Fruit fly (Drosophila melanogaster) whole organism, embryonic: ENCODE results near the gene fbl.
A peak's percentile ranks its signal among the peaks of the same experiment; 100 is the strongest.

Experiments
- CG10274 ChIP-seq: fragments of 200-800 bp; sonication (Bioruptor generic); optimal IDR thresholded peaks from 3 replicates; lab custom pipeline; 2017; ENCODE audit warnings: missing biosample characterization, mild to moderate bottlenecking, missing genetic modification characterization
- CG10565 ChIP-seq: fragments of 200-800 bp; sonication (Bioruptor generic); optimal IDR thresholded peaks from 3 replicates; lab custom pipeline; 2016; ENCODE audit warnings: missing biosample characterization, mild to moderate bottlenecking, missing genetic modification characterization
- CG11398 ChIP-seq: fragments of 200-800 bp; sonication (Bioruptor generic); optimal IDR thresholded peaks from 2 replicates; lab custom pipeline; 2016; ENCODE audit warnings: missing biosample characterization, missing genetic modification characterization
- CG12104 ChIP-seq: fragments of 200-800 bp; sonication (Bioruptor generic); optimal IDR thresholded peaks from 3 replicates; lab custom pipeline; 2016; ENCODE audit warnings: missing biosample characterization, missing genetic modification characterization
- CG16813 ChIP-seq: fragments of 200-800 bp; sonication (Bioruptor generic); IDR thresholded peaks from 3 replicates; pipeline ENCODE4 v1.3.6; 2022; ENCODE audit warnings: missing biosample characterization, missing genetic modification characterization; ENCODE audit not compliant: partially characterized antibody
- CG16815 ChIP-seq: fragments of 200-800 bp; sonication (Bioruptor generic); optimal IDR thresholded peaks from 3 replicates; lab custom pipeline; 2017; ENCODE audit warnings: missing biosample characterization, mild to moderate bottlenecking, missing genetic modification characterization
- CG18262 ChIP-seq: fragments of 200-800 bp; optimal IDR thresholded peaks from 3 replicates; lab custom pipeline; 2019; ENCODE audit warnings: missing biosample characterization, mild to moderate bottlenecking, missing genetic modification characterization, moderate library complexity
- CG2199 ChIP-seq: fragments of 200-800 bp; sonication (Bioruptor generic); IDR thresholded peaks from 3 replicates; pipeline ENCODE4 v1.3.6; 2022; ENCODE audit warnings: missing biosample characterization, missing genetic modification characterization
- CG4424 ChIP-seq: fragments of 200-800 bp; sonication (Bioruptor generic); optimal IDR thresholded peaks from 3 replicates; lab custom pipeline; 2016; ENCODE audit warnings: missing biosample characterization, missing genetic modification characterization
- CG4854 ChIP-seq: fragments of 200-800 bp; sonication (Bioruptor generic); optimal IDR thresholded peaks from 2 replicates; lab custom pipeline; 2016; ENCODE audit warnings: missing biosample characterization, missing genetic modification characterization, inconsistent platforms
- CG6272 ChIP-seq: fragments of 200-800 bp; sonication (Bioruptor generic); IDR thresholded peaks from 2 replicates; pipeline ENCODE4 v1.3.6; 2022; ENCODE audit warnings: missing biosample characterization, missing genetic modification characterization
- CG7745 ChIP-seq: fragments of 200-800 bp; sonication (Bioruptor generic); optimal IDR thresholded peaks from 2 replicates; lab custom pipeline; 2018; ENCODE audit warnings: missing biosample characterization, mild to moderate bottlenecking, missing genetic modification characterization, moderate library complexity
- CG8944 ChIP-seq: fragments of 200-800 bp; sonication (Bioruptor generic); optimal IDR thresholded peaks from 3 replicates; lab custom pipeline; 2016; ENCODE audit warnings: missing biosample characterization, missing genetic modification characterization
- CkIIα-i1 ChIP-seq: fragments of 200-800 bp; sonication (Bioruptor generic); IDR thresholded peaks from 2 replicates; pipeline ENCODE4 v1.3.6; 2022; ENCODE audit warnings: missing biosample characterization, missing genetic modification characterization
- CrebB ChIP-seq: fragments of 200-800 bp; sonication (Bioruptor generic); optimal IDR thresholded peaks from 3 replicates; lab custom pipeline; 2018; ENCODE audit warnings: missing biosample characterization, mild to moderate bottlenecking, missing genetic modification characterization
- Dbx ChIP-seq: fragments of 200-800 bp; sonication (Bioruptor generic); IDR thresholded peaks from 3 replicates; pipeline ENCODE4 v1.3.6; 2022; ENCODE audit warnings: missing biosample characterization, missing genetic modification characterization
- Dfd ChIP-seq, 2 experiments: fragments of >200 bp; optimal IDR thresholded peaks; 2 replicates each; lab custom pipeline; 2017; ENCODE audit warnings: missing biosample characterization in 2 of 2, missing genetic modification characterization in 2 of 2
- Gsc ChIP-seq: fragments of 200-800 bp; sonication (Bioruptor generic); IDR thresholded peaks from 2 replicates; pipeline ENCODE4 v1.3.6; 2022; ENCODE audit warnings: missing biosample characterization, missing genetic modification characterization
- Hmx ChIP-seq: fragments of 200-800 bp; sonication (Bioruptor generic); optimal IDR thresholded peaks from 2 replicates; lab custom pipeline; 2016; ENCODE audit warnings: missing biosample characterization, missing genetic modification characterization
- MESR4 ChIP-seq: fragments of 200-800 bp; sonication (Bioruptor generic); optimal IDR thresholded peaks from 2 replicates; lab custom pipeline; 2018; ENCODE audit warnings: missing biosample characterization, mild to moderate bottlenecking, missing genetic modification characterization, moderate library complexity
- MTF-1 ChIP-seq: fragments of 200-800 bp; sonication (Bioruptor generic); optimal IDR thresholded peaks from 2 replicates; lab custom pipeline; 2018; ENCODE audit warnings: missing biosample characterization, mild to moderate bottlenecking, missing genetic modification characterization, borderline replicate concordance
- Mes4 ChIP-seq: fragments of 200-800 bp; sonication (Bioruptor generic); optimal IDR thresholded peaks from 2 replicates; lab custom pipeline; 2016; ENCODE audit warnings: missing biosample characterization, missing genetic modification characterization
- NfI ChIP-seq: fragments of 200-800 bp; sonication (Bioruptor generic); optimal IDR thresholded peaks from 3 replicates; lab custom pipeline; 2018; ENCODE audit warnings: missing biosample characterization, mild to moderate bottlenecking, missing genetic modification characterization, moderate library complexity
- Ravus ChIP-seq: fragments of 200-800 bp; sonication (Bioruptor generic); IDR thresholded peaks from 2 replicates; pipeline ENCODE4 v1.3.6; 2022; ENCODE audit warnings: missing biosample characterization, missing genetic modification characterization
- Usf ChIP-seq: fragments of 200-800 bp; sonication (Bioruptor generic); optimal IDR thresholded peaks from 2 replicates; lab custom pipeline; 2017; ENCODE audit warnings: missing genotype, missing biosample characterization, missing genetic modification characterization
- ap ChIP-seq: fragments of 200-800 bp; sonication (Bioruptor generic); IDR thresholded peaks from 2 replicates; pipeline ENCODE4 v1.3.6; 2022; ENCODE audit warnings: missing biosample characterization, missing genetic modification characterization
- chif ChIP-seq, 2 experiments: fragments of 200-800 bp; sonication (Bioruptor generic); optimal IDR thresholded peaks; 3 replicates each; lab custom pipeline; 2016; ENCODE audit warnings: missing biosample characterization in 2 of 2, missing genetic modification characterization in 2 of 2
- chinmo ChIP-seq: fragments of 200-800 bp; sonication (Bioruptor generic); IDR thresholded peaks from 4 replicates; pipeline ENCODE4 v1.3.6; 2022; ENCODE audit warnings: missing biosample characterization, missing genetic modification characterization; ENCODE audit not compliant: partially characterized antibody
- croc ChIP-seq: fragments of 200-800 bp; sonication (Bioruptor generic); conservative IDR thresholded peaks from 3 replicates; pipeline ENCODE4 v1.3.6; 2022; ENCODE audit warnings: missing biosample characterization, missing genetic modification characterization
- dan ChIP-seq: fragments of 200-800 bp; sonication (Bioruptor generic); IDR thresholded peaks from 2 replicates; pipeline ENCODE4 v1.3.6; 2022; ENCODE audit warnings: missing biosample characterization, missing genetic modification characterization
- dysf ChIP-seq: fragments of 200-800 bp; sonication (Bioruptor generic); IDR thresholded peaks from 3 replicates; pipeline ENCODE4 v1.3.6; 2022; ENCODE audit warnings: missing biosample characterization, missing genetic modification characterization
- fd96Cb ChIP-seq: fragments of 200-800 bp; sonication (Bioruptor generic); optimal IDR thresholded peaks from 2 replicates; lab custom pipeline; 2018; ENCODE audit warnings: missing biosample characterization, mild to moderate bottlenecking, missing genetic modification characterization, moderate library complexity
- gfzf ChIP-seq: fragments of 200-800 bp; sonication (Bioruptor generic); optimal IDR thresholded peaks from 2 replicates; lab custom pipeline; 2016; ENCODE audit warnings: missing biosample characterization, mild to moderate bottlenecking, missing genetic modification characterization, moderate library complexity
- hkb ChIP-seq, 2 experiments: fragments of 200-800 bp in 1 of 2; fragments of >200 bp in 1 of 2; sonication (Bioruptor generic) in 1 of 2; IDR thresholded peaks in 1 of 2; optimal IDR thresholded peaks in 1 of 2; 2 replicates each; pipeline versions ENCODE4 v1.3.6 to Lab custom; 2017 to 2022; ENCODE audit warnings: missing biosample characterization in 1 of 2, missing genetic modification characterization in 1 of 2
- inv ChIP-seq: fragments of 200-800 bp; sonication (Bioruptor generic); IDR thresholded peaks from 2 replicates; pipeline ENCODE4 v1.3.6; 2022; ENCODE audit warnings: missing biosample characterization, missing genetic modification characterization; ENCODE audit not compliant: partially characterized antibody
- klu ChIP-seq: fragments of 200-800 bp; sonication (Bioruptor generic); IDR thresholded peaks from 2 replicates; pipeline ENCODE4 v1.3.6; 2022; ENCODE audit warnings: missing biosample characterization, missing genetic modification characterization
- lov ChIP-seq, 2 experiments: fragments of 200-800 bp in 1 of 2; fragments of >200 bp in 1 of 2; sonication (Bioruptor generic) in 1 of 2; IDR thresholded peaks in 1 of 2; optimal IDR thresholded peaks in 1 of 2; 2 replicates in 1 of 2; 3 replicates in 1 of 2; pipeline versions ENCODE4 v1.3.6 to Lab custom; 2017 to 2022; ENCODE audit warnings: missing biosample characterization in 1 of 2, missing genetic modification characterization in 1 of 2
- maf-S ChIP-seq: fragments of 200-800 bp; sonication (Bioruptor generic); optimal IDR thresholded peaks from 2 replicates; lab custom pipeline; 2016; ENCODE audit warnings: missing biosample characterization, missing genetic modification characterization
- odd ChIP-seq: fragments of 200-800 bp; sonication (Bioruptor generic); optimal IDR thresholded peaks from 2 replicates; lab custom pipeline; 2017; ENCODE audit warnings: missing biosample characterization, mild to moderate bottlenecking, missing genetic modification characterization
- rib ChIP-seq: fragments of 200-800 bp; sonication (Bioruptor generic); IDR thresholded peaks from 2 replicates; pipeline ENCODE4 v1.3.6; 2022; ENCODE audit warnings: missing biosample characterization, missing genetic modification characterization
- ro ChIP-seq: fragments of 200-800 bp; sonication (Bioruptor generic); IDR thresholded peaks from 2 replicates; pipeline ENCODE4 v1.3.6; 2022; ENCODE audit warnings: missing biosample characterization, missing genetic modification characterization
- sens ChIP-seq: fragments of 200-800 bp; sonication (Bioruptor generic); peaks from one replicate; lab custom pipeline; 2016; ENCODE audit warnings: missing biosample characterization, missing genetic modification characterization
- sisA ChIP-seq: fragments of 200-800 bp; sonication (Bioruptor generic); IDR thresholded peaks from 2 replicates; pipeline ENCODE4 v1.3.6; 2022; ENCODE audit warnings: missing biosample characterization, missing genetic modification characterization
- vfl ChIP-seq: fragments of 200-800 bp; sonication (Bioruptor generic); optimal IDR thresholded peaks from 2 replicates; lab custom pipeline; 2016; ENCODE audit warnings: missing biosample characterization, missing genetic modification characterization
- wdn ChIP-seq: fragments of 200-800 bp; sonication (Bioruptor generic); IDR thresholded peaks from 2 replicates; pipeline ENCODE4 v1.3.6; 2022; ENCODE audit warnings: missing biosample characterization, missing genetic modification characterization
- wek ChIP-seq: fragments of 200-800 bp; sonication (Bioruptor generic); optimal IDR thresholded peaks from 3 replicates; lab custom pipeline; 2018; ENCODE audit warnings: missing biosample characterization, mild to moderate bottlenecking, missing genetic modification characterization, moderate library complexity
- zen2 ChIP-seq: fragments of 200-800 bp; sonication (Bioruptor generic); IDR thresholded peaks from 3 replicates; pipeline ENCODE4 v1.3.6; 2022; ENCODE audit warnings: missing biosample characterization, missing genetic modification characterization; ENCODE audit not compliant: partially characterized antibody

The fbl gene

dm6 chr3L:20398243-20399222 lies 14.3 kb downstream of the fbl start (continued):
- no peak for TF ChIP-seq MTF-1 (GFP tag; lab: Kevin White, UChicago)
- peak; percentile 53 for TF ChIP-seq CG6272 (GFP tag; lab: Robert Waterston, UW)
- peak; percentile 44 for TF ChIP-seq Ravus (GFP tag; lab: Robert Waterston, UW)
- peak; percentile 61; the same call in 2 of the 3 replicates for TF ChIP-seq Dbx (GFP tag; lab: Robert Waterston, UW)
- TF ChIP-seq wdn, result 0 out of 2 replicates have a peak, but pooled peaks have one; percentile 21
- TF ChIP-seq CG2199 (GFP tag; lab: Robert Waterston, UW), result no peak; the same call in 2 of the 3 replicates
- peak; percentile 36; the same call in 2 of the 3 replicates for TF ChIP-seq croc (GFP tag; lab: Robert Waterston, UW)
- TF ChIP-seq ap, result peak; percentile 50
- peak; percentile 88 for TF ChIP-seq chinmo
- peak; percentile 56 to 72 for TF ChIP-seq chif (GFP tag; optimal IDR thresholded peaks at IDR 0.05; lab: Kevin White, UChicago)
- no peak for TF ChIP-seq hkb (optimal IDR thresholded peaks at IDR 0.05; lab: Kevin White, UChicago)
- TF ChIP-seq hkb (GFP tag; IDR thresholded peaks at IDR 0.05; lab: Robert Waterston, UW), result peak; percentile 89
- TF ChIP-seq sisA (GFP tag; lab: Robert Waterston, UW), result peak; percentile 83
- TF ChIP-seq Mes4 (GFP tag; lab: Kevin White, UChicago), result peak; percentile 42
- TF ChIP-seq CG7745 (tag; lab: Kevin White, UChicago), result no peak
- no peak for TF ChIP-seq gfzf (GFP tag; lab: Kevin White, UChicago)
- TF ChIP-seq Dfd (GFP tag; optimal IDR thresholded peaks at IDR 0.05; lab: Kevin White, UChicago), result no peak
- no peak for TF ChIP-seq inv (GFP tag; lab: Robert Waterston, UW)
- peak; percentile 66 for TF ChIP-seq maf-S (GFP tag; lab: Kevin White, UChicago)
- TF ChIP-seq wek (GFP tag; lab: Kevin White, UChicago), result peak; percentile 37
- TF ChIP-seq CG10274 (GFP tag; lab: Kevin White, UChicago), result peak; percentile 51
- TF ChIP-seq sens (GFP tag; lab: Kevin White, UChicago), result peak; percentile 97
- peak; percentile 50 for TF ChIP-seq CG8944 (GFP tag; lab: Kevin White, UChicago)
- TF ChIP-seq zen2 (GFP tag; lab: Robert Waterston, UW), result no peak
- TF ChIP-seq dysf (GFP tag; lab: Robert Waterston, UW), result peak; percentile 89
- TF ChIP-seq CG18262, result peak; percentile 91
- TF ChIP-seq CG10565 (GFP tag; lab: Kevin White, UChicago), result peak; percentile 29
- no peak for TF ChIP-seq dan (GFP tag; lab: Robert Waterston, UW)
- TF ChIP-seq CG4854 (GFP tag; lab: Kevin White, UChicago), result peak; percentile 75
- TF ChIP-seq CrebB, result peak; percentile 71
- peak; percentile 3 for TF ChIP-seq MESR4 (GFP tag; lab: Kevin White, UChicago)
- no peak for TF ChIP-seq lov (optimal IDR thresholded peaks at IDR 0.05; lab: Kevin White, UChicago)
- no peak for TF ChIP-seq lov (GFP tag; IDR thresholded peaks at IDR 0.05; lab: Robert Waterston, UW)
- peak; percentile 82 for TF ChIP-seq fd96Cb (tag; lab: Kevin White, UChicago)
- TF ChIP-seq CG16813, result no peak
- peak; percentile 38; the same call in 1 of the 2 replicates for TF ChIP-seq ro (GFP tag; lab: Robert Waterston, UW)
- peak; percentile 60 for TF ChIP-seq CG16815 (GFP tag; lab: Kevin White, UChicago)
- peak; percentile 65; the same call in 1 of the 2 replicates for TF ChIP-seq klu (GFP tag; lab: Robert Waterston, UW)
- peak; percentile 87 for TF ChIP-seq NfI
- TF ChIP-seq Usf (GFP tag; lab: Kevin White, UChicago), result peak; percentile 39
- peak; percentile 55 for TF ChIP-seq vfl (GFP tag; lab: Kevin White, UChicago)
- no peak for TF ChIP-seq Gsc
- peak; percentile 81 for TF ChIP-seq CG12104 (GFP tag; lab: Kevin White, UChicago)
- peak; percentile 91 for TF ChIP-seq CG4424 (GFP tag; lab: Kevin White, UChicago)
- TF ChIP-seq Hmx (GFP tag; lab: Kevin White, UChicago), result peak; percentile 69
- TF ChIP-seq odd (GFP tag; lab: Kevin White, UChicago), result peak; percentile 82
- TF ChIP-seq rib (GFP tag; lab: Robert Waterston, UW), result no peak
- no peak for TF ChIP-seq CkIIα-i1
- TF ChIP-seq CG11398 (GFP tag; lab: Kevin White, UChicago), result peak; percentile 23
